Fruit fly (Drosophila melanogaster) whole organism, adult: ENCODE data around the gene CG6678.

Source experiments
- CG11617 ChIP-seq: fragments of 200-800 bp; sonication (Bioruptor generic); optimal IDR thresholded peaks from 2 replicates; lab custom pipeline; 2017; ENCODE audit warnings: mild to moderate bottlenecking, missing biosample characterization, missing genetic modification reagents, missing genetic modification characterization
- CG12768 ChIP-seq: fragments of 200-800 bp; sonication (Bioruptor generic); optimal IDR thresholded peaks from 2 replicates; lab custom pipeline; 2017; ENCODE audit warnings: missing biosample characterization, missing genetic modification characterization, mild to moderate bottlenecking, moderate library complexity, missing genetic modification reagents
- CG14711 ChIP-seq: fragments of 200-800 bp; sonication (Bioruptor generic); optimal IDR thresholded peaks from 2 replicates; lab custom pipeline; 2018; ENCODE audit warnings: missing biosample characterization, mild to moderate bottlenecking, missing genetic modification characterization, moderate library complexity
- CG1620 ChIP-seq: fragments of 200-800 bp; sonication (Bioruptor generic); optimal IDR thresholded peaks from 2 replicates; lab custom pipeline; 2016; ENCODE audit warnings: missing biosample characterization, missing genetic modification characterization
- CG33017 ChIP-seq: fragments of 200-800 bp; sonication (Bioruptor generic); optimal IDR thresholded peaks from 2 replicates; lab custom pipeline; 2018; ENCODE audit warnings: missing biosample characterization, mild to moderate bottlenecking, missing genetic modification characterization, moderate library complexity
- CG5204 ChIP-seq: fragments of 200-800 bp; sonication (Bioruptor generic); optimal IDR thresholded peaks from 2 replicates; lab custom pipeline; 2016; ENCODE audit warnings: missing biosample characterization, missing genetic modification characterization
- CG7045 ChIP-seq: fragments of 200-800 bp; sonication (Bioruptor generic); optimal IDR thresholded peaks from 2 replicates; lab custom pipeline; 2017; ENCODE audit warnings: missing biosample characterization, mild to moderate bottlenecking, missing genetic modification characterization
- CG7101 ChIP-seq: fragments of 200-800 bp; sonication (Bioruptor generic); optimal IDR thresholded peaks from 2 replicates; lab custom pipeline; 2018; ENCODE audit warnings: missing biosample characterization, mild to moderate bottlenecking, missing genetic modification characterization, moderate library complexity
- Clk ChIP-seq: fragments of 200-800 bp; sonication (Bioruptor generic); optimal IDR thresholded peaks from 2 replicates; lab custom pipeline; 2017; ENCODE audit warnings: missing biosample characterization, missing genetic modification characterization
- Crg-1 ChIP-seq: fragments of 200-800 bp; sonication (Bioruptor generic); optimal IDR thresholded peaks from 2 replicates; lab custom pipeline; 2016; ENCODE audit warnings: missing biosample characterization, missing genetic modification characterization
- Hr96 ChIP-seq: fragments of 200-800 bp; sonication (Bioruptor generic); optimal IDR thresholded peaks from 2 replicates; lab custom pipeline; 2016; ENCODE audit warnings: missing biosample characterization, missing genetic modification characterization
- Mnt ChIP-seq: fragments of 200-800 bp; sonication (Bioruptor generic); optimal IDR thresholded peaks from 2 replicates; lab custom pipeline; 2016; ENCODE audit warnings: missing biosample characterization, mild to moderate bottlenecking, missing genetic modification characterization
- bab1 ChIP-seq: fragments of 200-800 bp; sonication (Bioruptor generic); optimal IDR thresholded peaks from 3 replicates; lab custom pipeline; 2019; ENCODE audit warnings: missing biosample characterization, mild to moderate bottlenecking, missing genetic modification characterization, moderate library complexity
- cic ChIP-seq: fragments of 200-800 bp; sonication (Bioruptor generic); optimal IDR thresholded peaks from 2 replicates; lab custom pipeline; 2017; ENCODE audit warnings: missing biosample characterization, mild to moderate bottlenecking, missing genetic modification characterization, moderate library complexity
- cnc ChIP-seq, 2 experiments: fragments of >200 bp; optimal IDR thresholded peaks; 2 replicates each; lab custom pipeline; 2017
- kay ChIP-seq: fragments of 200-800 bp; sonication (Bioruptor generic); peaks from one replicate; lab custom pipeline; 2016; ENCODE audit warnings: missing biosample characterization, missing genetic modification characterization, borderline replicate concordance
- ovo ChIP-seq: fragments of 200-800 bp; sonication (Bioruptor generic); optimal IDR thresholded peaks from 2 replicates; lab custom pipeline; 2016; ENCODE audit warnings: missing biosample characterization, missing genetic modification characterization
- pad ChIP-seq: fragments of 200-800 bp; sonication (Bioruptor generic); optimal IDR thresholded peaks from 3 replicates; lab custom pipeline; 2017; ENCODE audit warnings: missing biosample characterization, missing genetic modification characterization, mild to moderate bottlenecking, moderate library complexity, missing genetic modification reagents
- tj ChIP-seq: fragments of 200-800 bp; sonication (Bioruptor generic); optimal IDR thresholded peaks from 3 replicates; lab custom pipeline; 2017; ENCODE audit warnings: missing biosample characterization, mild to moderate bottlenecking, missing genetic modification characterization, moderate library complexity
- toe ChIP-seq: fragments of 200-800 bp; sonication (Bioruptor generic); optimal IDR thresholded peaks from 2 replicates; lab custom pipeline; 2016; ENCODE audit warnings: missing biosample characterization, missing genetic modification characterization

Gene CG6678

dm6 chr3R:21840432-21840831 lies 46.4 kb upstream of the CG6678 start:
- TF ChIP-seq CG12768 (GFP tag; lab: Kevin White, UChicago) = no peak
- no peak for TF ChIP-seq CG7101
- no peak for TF ChIP-seq CG14711
- TF ChIP-seq CG11617 (GFP tag; lab: Kevin White, UChicago) = no peak
- no peak for TF ChIP-seq toe (GFP tag; lab: Kevin White, UChicago)
- no peak for TF ChIP-seq CG33017 (tag; lab: Kevin White, UChicago)
- TF ChIP-seq cnc (optimal IDR thresholded peaks at IDR 0.05; lab: Kevin White, UChicago) = no peak
- no peak for TF ChIP-seq Hr96 (GFP tag; lab: Kevin White, UChicago)
- TF ChIP-seq bab1 (GFP tag; lab: Kevin White, UChicago) = no peak
- no peak for TF ChIP-seq pad (GFP tag; lab: Kevin White, UChicago)
- no peak for TF ChIP-seq Mnt (GFP tag; lab: Kevin White, UChicago)

- TF ChIP-seq tj (GFP tag; lab: Kevin White, UChicago) (no peak), Mnt (GFP tag; lab: Kevin White, UChicago) (no peak), CG33017 (tag; lab: Kevin White, UChicago) (no peak), CG7045 (GFP tag; lab: Kevin White, UChicago) (no peak), cic (GFP tag; lab: Kevin White, UChicago) (no peak), Hr96 (GFP tag; lab: Kevin White, UChicago) (no peak), CG12768 (GFP tag; lab: Kevin White, UChicago) (no peak), CG5204 (GFP tag; lab: Kevin White, UChicago) (no peak), kay (no peak), pad (GFP tag; lab: Kevin White, UChicago) (no peak), CG7101 (no peak), CG1620 (GFP tag; lab: Kevin White, UChicago) (no peak), CG11617 (GFP tag; lab: Kevin White, UChicago) (no peak), bab1 (GFP tag; lab: Kevin White, UChicago) (no peak), CG14711 (no peak), ovo (no peak), toe (GFP tag; lab: Kevin White, UChicago) (no peak), Clk (no peak), cnc (optimal IDR thresholded peaks at IDR 0.05; lab: Kevin White, UChicago) (no peak), Crg-1 (GFP tag; lab: Kevin White, UChicago) (no peak)
Measured at dm6 chr3R:21841474-21842376, 45.1 kb upstream of the CG6678 start.

dm6 chr3R:21843665-21844064 lies 43.2 kb upstream of the CG6678 start, which contains the start of gene Gr93b:
Gr93b (minus strand) TSS chr3R:21843765.
- TF ChIP-seq CG12768 (GFP tag; lab: Kevin White, UChicago) (no peak), ovo (no peak), pad (GFP tag; lab: Kevin White, UChicago) (no peak)

- TF ChIP-seq CG11617 (GFP tag; lab: Kevin White, UChicago) = no peak
- TF ChIP-seq cic (GFP tag; lab: Kevin White, UChicago) = no peak
- no peak for TF ChIP-seq cnc (optimal IDR thresholded peaks at IDR 0.05; lab: Kevin White, UChicago)
- no peak for TF ChIP-seq CG5204 (GFP tag; lab: Kevin White, UChicago)
- TF ChIP-seq Hr96 (GFP tag; lab: Kevin White, UChicago) = no peak
Measured at dm6 chr3R:21845165-21845564, 41.7 kb upstream of the CG6678 start, which contains the start of gene Gr93c. Gr93c (minus strand) TSS chr3R:21845265.

- TF ChIP-seq bab1 (GFP tag; lab: Kevin White, UChicago) (no peak), CG1620 (GFP tag; lab: Kevin White, UChicago) (no peak), tj (GFP tag; lab: Kevin White, UChicago) (no peak), pad (GFP tag; lab: Kevin White, UChicago) (no peak), toe (GFP tag; lab: Kevin White, UChicago) (no peak), Mnt (GFP tag; lab: Kevin White, UChicago) (no peak), CG7101 (no peak)
Measured at dm6 chr3R:21846559-21846958, 40.3 kb upstream of the CG6678 start, which contains the start of gene Gr93d. Gr93d (minus strand) TSS chr3R:21846659.

- TF ChIP-seq CG7045 (GFP tag; lab: Kevin White, UChicago) (no peak), cnc (optimal IDR thresholded peaks at IDR 0.05; lab: Kevin White, UChicago) (no peak), tj (GFP tag; lab: Kevin White, UChicago) (no peak), ovo (no peak), CG1620 (GFP tag; lab: Kevin White, UChicago) (no peak), CG5204 (GFP tag; lab: Kevin White, UChicago) (no peak), CG14711 (no peak), CG11617 (GFP tag; lab: Kevin White, UChicago) (no peak), bab1 (GFP tag; lab: Kevin White, UChicago) (no peak)
Measured at dm6 chr3R:21847438-21847837, 39.4 kb upstream of the CG6678 start.
